Fruit fly (Drosophila melanogaster) S2 (cell line): Measurements from ENCODE around the gene kra.

Experiments
- CG8478 ChIP-seq: fragments of >200 bp; optimal IDR thresholded peaks from 2 replicates; lab custom pipeline; 2018
- CTCF ChIP-seq, 2 experiments: fragments of >200 bp; optimal IDR thresholded peaks; 2 replicates each; lab custom pipeline; 2018

DNA sequence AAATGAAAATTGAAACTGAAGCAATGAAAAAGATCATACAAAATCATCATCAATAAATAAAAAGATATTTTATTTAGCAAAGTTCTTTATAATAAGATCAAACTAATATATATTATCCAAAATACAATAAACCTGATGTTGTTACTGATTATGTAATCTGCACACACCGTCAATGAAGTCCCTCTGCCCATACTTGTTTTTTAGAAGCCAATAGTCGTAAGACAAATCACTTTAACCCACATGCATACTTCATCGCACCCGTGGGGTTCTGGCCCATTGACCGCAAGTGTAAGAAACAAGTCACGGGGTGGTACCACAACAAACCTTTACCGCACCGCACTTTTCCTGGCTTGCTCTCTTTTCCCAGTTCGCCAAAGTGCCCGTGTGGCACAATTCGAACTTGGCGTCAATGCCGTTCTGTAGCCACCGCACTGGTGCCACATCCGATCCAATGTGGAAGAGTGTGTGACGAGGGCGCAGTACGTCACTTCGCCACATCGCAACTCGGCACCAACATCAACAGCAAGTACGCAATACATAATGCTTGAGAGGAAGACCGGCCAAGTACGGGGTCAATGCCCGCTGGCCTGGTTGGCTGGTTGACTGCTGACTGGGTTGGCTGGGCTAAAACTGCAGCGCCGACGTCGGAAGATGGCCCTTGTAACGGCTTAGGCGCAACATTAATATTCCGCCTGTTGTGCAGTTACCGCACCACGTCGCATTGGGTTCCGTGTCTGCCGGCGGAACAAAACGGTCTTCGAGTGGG, 27.9 kb downstream of the kra start:
- no peak for TF ChIP-seq CG8478 (lab: Kevin White, UChicago)
- no peak for TF ChIP-seq CTCF (optimal IDR thresholded peaks at IDR 0.05; lab: Kevin White, UChicago)
